Fruit fly (Drosophila melanogaster): ENCODE results near the gene Ilk.

- TF ChIP-seq pan (optimal IDR thresholded peaks at IDR 0.05) (no peak), psq (optimal IDR thresholded peaks at IDR 0.05) (no peak), usp (GFP tag; optimal IDR thresholded peaks at IDR 0.05) (no peak)
Measured at dm6 chr3L:21194392-21194925, 22.2 kb upstream of the Ilk start.

Measured in whole organism.